Worm (Caenorhabditis elegans): ENCODE measurements around the gene F55G7.1.

- TF ChIP-seq ceh-31 (tag; optimal IDR thresholded peaks at IDR 0.05) (no peak), lim-6 (tag; optimal IDR thresholded peaks at IDR 0.05) (no peak), hlh-6 (tag; optimal IDR thresholded peaks at IDR 0.05) (no peak)
These were observed 17.0 kb upstream of the F55G7.1 start, which contains the start of gene Y62H9A.11 for ce11 chrX:11907263-11907662.
